Worm (Caenorhabditis elegans) whole organism, mixed stage, embryonic: ENCODE measurements around the gene hlh-10.

Experiments used
- elt-1 ChIP-seq: sonication (generic microtip); optimal IDR thresholded peaks from 2 replicates; lab custom pipeline; 2017; ENCODE audit warnings: missing genetic modification characterization, mild to moderate bottlenecking, missing compliant biosample characterization, antibody characterized with exemption, moderate library complexity, borderline replicate concordance; ENCODE audit not compliant: insufficient read depth
- lin-13 ChIP-seq: fragments of 150-350 bp; optimal IDR thresholded peaks from 2 replicates; lab custom pipeline; 2014; ENCODE audit warnings: missing biosample characterization, missing genetic modification characterization
- nhr-237 ChIP-seq: fragments of 150-350 bp; optimal IDR thresholded peaks from 2 replicates; lab custom pipeline; 2014; ENCODE audit warnings: missing biosample characterization, missing genetic modification characterization
- zip-8 ChIP-seq: fragments of 150-350 bp; optimal IDR thresholded peaks from 2 replicates; lab custom pipeline; 2014; ENCODE audit warnings: missing biosample characterization, missing genetic modification characterization

DNA sequence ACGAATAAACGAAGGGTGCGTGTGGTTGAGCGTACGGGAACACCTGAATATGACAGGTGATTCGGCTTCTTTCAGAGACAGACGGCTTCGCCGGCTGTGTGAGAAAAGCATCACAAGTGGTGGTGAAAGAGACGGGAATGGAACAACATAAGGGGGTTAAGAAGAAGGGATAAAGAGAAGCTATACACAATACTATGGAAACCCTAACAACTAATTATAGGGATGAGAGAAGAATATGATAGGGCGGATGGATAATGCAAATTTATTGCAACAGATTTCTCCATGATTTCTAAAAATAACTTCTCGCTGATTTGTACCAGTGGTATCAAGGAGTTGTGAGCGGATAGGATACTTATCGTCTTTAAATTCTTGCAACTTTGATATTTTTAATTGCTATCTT is at the start of gene hlh-10:
- TF ChIP-seq nhr-237 (tag; lab: Kevin White, UChicago) (no peak), lin-13 (tag; lab: Kevin White, UChicago) (no peak), zip-8 (tag; lab: Kevin White, UChicago) (no peak), elt-1 (no peak)
